Worm (Caenorhabditis elegans) whole organism, mixed stage, embryonic: ENCODE measurements around the gene F52E4.5.

Source experiments
- M03D4.4 ChIP-seq: sonication (generic microtip); optimal IDR thresholded peaks from 2 replicates; lab custom pipeline; 2017; ENCODE audit warnings: mild to moderate bottlenecking, missing genetic modification characterization, missing compliant biosample characterization
- blmp-1 ChIP-seq: fragments of 150-350 bp; optimal IDR thresholded peaks from 2 replicates; lab custom pipeline; 2014; ENCODE audit warnings: missing biosample characterization, missing genetic modification characterization
- ceh-39 ChIP-seq: fragments of 150-350 bp; optimal IDR thresholded peaks from 2 replicates; lab custom pipeline; 2014; ENCODE audit warnings: missing biosample characterization, missing genetic modification characterization
- ceh-43 ChIP-seq: fragments of 200-800 bp; sonication (Bioruptor generic); optimal IDR thresholded peaks from 2 replicates; lab custom pipeline; 2018; ENCODE audit warnings: mild to moderate bottlenecking, missing genetic modification characterization, moderate library complexity, missing compliant biosample characterization
- ceh-83 ChIP-seq: fragments of 200-800 bp; sonication (Bioruptor generic); optimal IDR thresholded peaks from 2 replicates; lab custom pipeline; 2018; ENCODE audit warnings: mild to moderate bottlenecking, missing genetic modification characterization, missing compliant biosample characterization
- ces-1 ChIP-seq: fragments of 150-350 bp; optimal IDR thresholded peaks from 2 replicates; lab custom pipeline; 2014; ENCODE audit warnings: missing biosample characterization, missing genetic modification reagents, missing genetic modification characterization
- cnd-1 ChIP-seq: fragments of 200-800 bp; sonication (Bioruptor generic); optimal IDR thresholded peaks from 2 replicates; lab custom pipeline; 2018; ENCODE audit warnings: mild to moderate bottlenecking, missing genetic modification characterization, missing compliant biosample characterization
- drap-1 ChIP-seq: fragments of 200-800 bp; sonication (Bioruptor generic); optimal IDR thresholded peaks from 3 replicates; lab custom pipeline; 2018; ENCODE audit warnings: mild to moderate bottlenecking, missing genetic modification characterization, missing compliant biosample characterization
- elt-1 ChIP-seq: sonication (generic microtip); optimal IDR thresholded peaks from 2 replicates; lab custom pipeline; 2017; ENCODE audit warnings: missing genetic modification characterization, mild to moderate bottlenecking, missing compliant biosample characterization, antibody characterized with exemption, moderate library complexity, borderline replicate concordance; ENCODE audit not compliant: insufficient read depth
- elt-3 ChIP-seq: fragments of 150-350 bp; optimal IDR thresholded peaks from 2 replicates; lab custom pipeline; 2014; ENCODE audit warnings: missing biosample characterization, missing genetic modification characterization
- flh-1 ChIP-seq: fragments of 200-800 bp; sonication (Bioruptor generic); optimal IDR thresholded peaks from 2 replicates; lab custom pipeline; 2018; ENCODE audit warnings: mild to moderate bottlenecking, missing genetic modification characterization, moderate library complexity, missing compliant biosample characterization
- ham-2 ChIP-seq: fragments of 200-800 bp; sonication (Bioruptor generic); optimal IDR thresholded peaks from 2 replicates; lab custom pipeline; 2018; ENCODE audit warnings: mild to moderate bottlenecking, missing genetic modification characterization, missing compliant biosample characterization
- hlh-1 ChIP-seq: fragments of 150-350 bp; optimal IDR thresholded peaks from 2 replicates; lab custom pipeline; 2014; ENCODE audit warnings: missing biosample characterization, missing genetic modification reagents, missing genetic modification characterization
- lin-13 ChIP-seq: fragments of 150-350 bp; optimal IDR thresholded peaks from 2 replicates; lab custom pipeline; 2014; ENCODE audit warnings: missing biosample characterization, missing genetic modification characterization
- lin-32 ChIP-seq: fragments of 200-800 bp; sonication (Bioruptor generic); optimal IDR thresholded peaks from 2 replicates; lab custom pipeline; 2018; ENCODE audit warnings: mild to moderate bottlenecking, missing genetic modification characterization, missing compliant biosample characterization
- mab-5 ChIP-seq: fragments of 150-350 bp; optimal IDR thresholded peaks from 2 replicates; lab custom pipeline; 2014; ENCODE audit warnings: missing biosample characterization, missing genetic modification characterization
- mep-1 ChIP-seq: fragments of 150-350 bp; optimal IDR thresholded peaks from 2 replicates; lab custom pipeline; 2017; ENCODE audit warnings: missing biosample characterization, missing genetic modification reagents, missing genetic modification characterization, inconsistent platforms
- mls-2 ChIP-seq: sonication (generic microtip); optimal IDR thresholded peaks from 2 replicates; lab custom pipeline; 2016; ENCODE audit warnings: mild to moderate bottlenecking, missing genetic modification characterization, moderate library complexity, missing compliant biosample characterization
- nhr-12 ChIP-seq: fragments of 150-350 bp; optimal IDR thresholded peaks from 2 replicates; lab custom pipeline; 2014; ENCODE audit warnings: missing biosample characterization, missing genetic modification characterization
- nhr-2 ChIP-seq: fragments of 150-350 bp; optimal IDR thresholded peaks from 2 replicates; lab custom pipeline; 2014; ENCODE audit warnings: missing biosample characterization, missing genetic modification characterization
- nhr-237 ChIP-seq: fragments of 150-350 bp; optimal IDR thresholded peaks from 2 replicates; lab custom pipeline; 2014; ENCODE audit warnings: missing biosample characterization, missing genetic modification characterization
- nhr-28 ChIP-seq: fragments of 150-350 bp; optimal IDR thresholded peaks from 2 replicates; lab custom pipeline; 2014; ENCODE audit warnings: missing biosample characterization, missing genetic modification characterization
- pha-4 ChIP-seq: fragments of 150-350 bp; optimal IDR thresholded peaks from 2 replicates; lab custom pipeline; 2018; ENCODE audit warnings: missing biosample characterization, missing genetic modification reagents, missing genetic modification characterization
- sem-2 ChIP-seq: fragments of 200-800 bp; sonication (Bioruptor generic); optimal IDR thresholded peaks from 2 replicates; lab custom pipeline; 2018; ENCODE audit warnings: mild to moderate bottlenecking, missing genetic modification characterization, missing compliant biosample characterization
- snpc-4 ChIP-seq: fragments of 150-350 bp; optimal IDR thresholded peaks from 2 replicates; lab custom pipeline; 2014; ENCODE audit warnings: missing biosample characterization, missing genetic modification characterization
- sptf-1 ChIP-seq: sonication (generic microtip); optimal IDR thresholded peaks from 2 replicates; lab custom pipeline; 2017; ENCODE audit warnings: mild to moderate bottlenecking, missing genetic modification characterization, moderate library complexity, missing compliant biosample characterization
- tbx-8 ChIP-seq: fragments of 200-800 bp; sonication (Bioruptor generic); optimal IDR thresholded peaks from 2 replicates; lab custom pipeline; 2018; ENCODE audit warnings: mild to moderate bottlenecking, missing genetic modification characterization, moderate library complexity, missing compliant biosample characterization
- zip-8 ChIP-seq: fragments of 150-350 bp; optimal IDR thresholded peaks from 2 replicates; lab custom pipeline; 2014; ENCODE audit warnings: missing biosample characterization, missing genetic modification characterization

F52E4.5 gene

ce11 chrX:3126979-3127378, 39.8 kb upstream of the F52E4.5 start, which contains the start of gene spc-1:
Gene spc-1 (minus strand): TSS chrX:3127079.
- TF ChIP-seq blmp-1 (tag; lab: Kevin White, UChicago), result no peak
- TF ChIP-seq drap-1, result no peak
- TF ChIP-seq M03D4.4, result no peak
- no peak for TF ChIP-seq mep-1 (tag; lab: Kevin White, UChicago)

- TF ChIP-seq ces-1 (GFP tag; lab: Kevin White, UChicago), result peak; percentile 94
- TF ChIP-seq mls-2, result no peak
Measured at ce11 chrX:3126233-3126632, 39.1 kb upstream of the F52E4.5 start.

- TF ChIP-seq mep-1 (tag; lab: Kevin White, UChicago) (no peak), blmp-1 (tag; lab: Kevin White, UChicago) (no peak), sem-2 (GFP tag; lab: Kevin White, UChicago) (no peak), ceh-39 (no peak), snpc-4 (tag; lab: Kevin White, UChicago) (no peak), ceh-83 (GFP tag; lab: Kevin White, UChicago) (no peak), flh-1 (GFP tag; lab: Kevin White, UChicago) (no peak)
Measured at ce11 chrX:3119606-3120005, 32.5 kb upstream of the F52E4.5 start.

ce11 chrX:3118596-3119287, 31.6 kb upstream of the F52E4.5 start:
- TF ChIP-seq pha-4 (tag; lab: Kevin White, UChicago) (no peak), blmp-1 (tag; lab: Kevin White, UChicago) (no peak), ham-2 (GFP tag; lab: Kevin White, UChicago) (no peak), snpc-4 (tag; lab: Kevin White, UChicago) (no peak), mls-2 (no peak), nhr-28 (tag; lab: Kevin White, UChicago) (no peak), lin-32 (GFP tag; lab: Kevin White, UChicago) (no peak), sptf-1 (tag; lab: Kevin White, UChicago) (no peak), nhr-237 (tag; lab: Kevin White, UChicago) (no peak), ceh-43 (GFP tag; lab: Kevin White, UChicago) (no peak), hlh-1 (tag; lab: Kevin White, UChicago) (no peak), elt-3 (tag; lab: Kevin White, UChicago) (no peak), nhr-2 (tag; lab: Kevin White, UChicago) (no peak)
- TF ChIP-seq, all 35 proteins: peak for 0

ce11 chrX:3117204-3117603, 30.1 kb upstream of the F52E4.5 start:
- no peak for TF ChIP-seq tbx-8 (GFP tag; lab: Kevin White, UChicago)
- no peak for TF ChIP-seq nhr-12 (tag; lab: Kevin White, UChicago)
- no peak for TF ChIP-seq ceh-43 (GFP tag; lab: Kevin White, UChicago)
- no peak for TF ChIP-seq ceh-83 (GFP tag; lab: Kevin White, UChicago)
- TF ChIP-seq nhr-237 (tag; lab: Kevin White, UChicago), result no peak
- TF ChIP-seq elt-1 (tag; lab: Kevin White, UChicago), result no peak
- no peak for TF ChIP-seq zip-8 (tag; lab: Kevin White, UChicago)
- TF ChIP-seq pha-4 (tag; lab: Kevin White, UChicago), result no peak
- TF ChIP-seq mep-1 (tag; lab: Kevin White, UChicago), result no peak
- TF ChIP-seq lin-13 (tag; lab: Kevin White, UChicago), result no peak
- TF ChIP-seq mab-5, result no peak
- TF ChIP-seq mls-2, result no peak
- no peak for TF ChIP-seq hlh-1 (tag; lab: Kevin White, UChicago)
- TF ChIP-seq cnd-1, result no peak
- TF ChIP-seq drap-1, result no peak
- no peak for TF ChIP-seq nhr-28 (tag; lab: Kevin White, UChicago)
- TF ChIP-seq ceh-39, result no peak
- TF ChIP-seq, all 35 proteins: peak for 0
